Worm (Caenorhabditis elegans): ENCODE measurements around the gene srx-133.

Gene srx-133

DNA sequence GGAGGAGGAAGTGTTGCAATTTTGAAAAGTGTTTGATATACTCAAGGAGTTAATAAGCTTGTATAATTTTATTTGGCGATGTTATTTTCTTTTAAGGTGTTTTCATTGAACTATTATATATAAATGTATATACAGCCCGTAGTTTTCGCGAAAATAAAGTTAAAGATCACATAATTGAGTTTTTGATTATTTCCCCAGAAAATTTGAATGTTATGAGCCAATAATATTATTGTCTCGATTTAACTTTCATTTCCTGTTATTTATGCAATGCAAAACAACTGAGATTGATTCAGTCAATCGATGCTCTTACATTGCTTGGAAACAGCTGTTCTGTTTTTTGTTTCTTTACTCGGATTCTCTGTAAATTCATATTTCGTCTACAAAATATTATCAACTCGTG lies at the start of gene srx-133:
srx-133 (plus strand) TSS at position 301 of the 400 bp plus-strand sequence.
- TF ChIP-seq mab-5 (tag; optimal IDR thresholded peaks at IDR 0.05) (no peak), F13H6.1 (tag; optimal IDR thresholded peaks at IDR 0.05) (no peak), egl-27 (tag; optimal IDR thresholded peaks at IDR 0.05) (no peak), nhr-77 (tag; optimal IDR thresholded peaks at IDR 0.05) (no peak), lin-13 (GFP tag; optimal IDR thresholded peaks at IDR 0.05) (no peak), unc-62 (GFP tag; optimal IDR thresholded peaks at IDR 0.05) (no peak), nhr-25 (tag; optimal IDR thresholded peaks at IDR 0.05) (no peak), sma-9 (GFP tag; optimal IDR thresholded peaks at IDR 0.05) (no peak), sma-9 (tag; optimal IDR thresholded peaks at IDR 0.05) (no peak), R02D3.7 (tag; optimal IDR thresholded peaks at IDR 0.05) (no peak), snpc-4 (tag; optimal IDR thresholded peaks at IDR 0.05) (no peak), elt-1 (tag; optimal IDR thresholded peaks at IDR 0.05) (no peak), nhr-23 (tag; optimal IDR thresholded peaks at IDR 0.05) (no peak), blmp-1 (tag; optimal IDR thresholded peaks at IDR 0.05; ENCODE audit: insufficient read depth) (no peak), nhr-11 (tag; optimal IDR thresholded peaks at IDR 0.05) (no peak), zag-1 (tag; optimal IDR thresholded peaks at IDR 0.05) (no peak), lsy-2 (tag; optimal IDR thresholded peaks at IDR 0.05) (no peak), nhr-21 (tag; optimal IDR thresholded peaks at IDR 0.05) (no peak), ztf-11 (tag; optimal IDR thresholded peaks at IDR 0.05) (no peak), sem-4 (tag; optimal IDR thresholded peaks at IDR 0.05) (no peak)

DNA sequence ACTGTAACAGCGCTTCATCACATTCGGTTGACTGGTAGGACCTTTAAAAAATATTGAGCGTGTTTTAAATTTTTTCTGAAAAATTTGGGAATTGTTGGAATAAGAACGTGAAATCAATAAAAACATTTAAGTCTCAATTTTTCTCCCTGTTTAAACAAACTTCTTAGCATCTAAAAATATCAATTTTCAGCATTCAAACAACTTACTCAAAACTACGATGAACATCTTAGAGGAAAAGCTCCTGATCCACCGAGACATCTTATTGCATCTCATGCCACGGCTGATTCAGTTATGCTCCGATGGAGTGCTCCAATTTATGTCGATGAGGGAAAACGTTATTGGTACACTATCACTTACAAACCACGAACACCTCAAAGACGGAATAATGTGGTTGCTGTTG lies 49.3 kb upstream of the srx-133 start:
- TF ChIP-seq aly-2 (tag; optimal IDR thresholded peaks at IDR 0.05) (no peak), nhr-10 (tag; optimal IDR thresholded peaks at IDR 0.05) (no peak), skn-1 (tag; optimal IDR thresholded peaks at IDR 0.05) (no peak), alr-1 (tag; optimal IDR thresholded peaks at IDR 0.05) (no peak), mbf-1 (tag; optimal IDR thresholded peaks at IDR 0.05) (no peak), sem-4 (tag; optimal IDR thresholded peaks at IDR 0.05) (no peak), elt-3 (tag; optimal IDR thresholded peaks at IDR 0.05) (no peak), fos-1 (tag; optimal IDR thresholded peaks at IDR 0.05) (no peak), nhr-21 (tag; optimal IDR thresholded peaks at IDR 0.05) (no peak), nhr-129 (tag; optimal IDR thresholded peaks at IDR 0.05) (no peak), unc-39 (tag; optimal IDR thresholded peaks at IDR 0.05) (no peak), nhr-6 (tag; optimal IDR thresholded peaks at IDR 0.05) (no peak), nhr-11 (tag; optimal IDR thresholded peaks at IDR 0.05) (no peak), mdl-1 (tag; optimal IDR thresholded peaks at IDR 0.05) (no peak), ztf-1 (GFP tag; conservative IDR thresholded peaks at IDR 0.05) (no peak), R02D3.7 (tag; optimal IDR thresholded peaks at IDR 0.05) (no peak), ztf-11 (tag; optimal IDR thresholded peaks at IDR 0.05) (no peak), unc-55 (GFP tag; optimal IDR thresholded peaks at IDR 0.05) (no peak)

DNA sequence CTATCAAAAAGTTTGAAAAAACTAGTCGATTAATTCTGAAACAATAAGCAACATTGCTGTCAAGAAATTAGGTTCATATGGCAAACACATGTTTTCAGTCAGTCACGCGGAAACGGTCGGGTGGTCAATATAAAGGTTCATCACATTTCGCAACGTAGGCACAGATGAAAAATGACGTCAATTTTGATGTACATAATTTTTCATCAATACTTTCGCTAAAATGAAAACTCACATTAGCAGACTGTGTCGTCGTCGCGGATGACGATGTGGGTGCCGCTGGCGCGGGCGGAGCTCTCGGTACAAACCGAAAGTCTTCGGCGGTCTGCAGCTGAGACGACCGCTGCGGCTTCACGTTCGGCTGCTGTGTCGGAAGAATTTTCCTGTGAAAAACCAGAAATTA lies 44.6 kb upstream of the srx-133 start, which contains the start of gene swan-2:
swan-2 (minus strand) TSS at position 380 of the 400 bp plus-strand sequence.
- no peak for TF ChIP-seq blmp-1 (tag; optimal IDR thresholded peaks at IDR 0.05; ENCODE audit: insufficient read depth)
- peak; percentile 30 for TF ChIP-seq nhr-129 (tag; optimal IDR thresholded peaks at IDR 0.05)

DNA sequence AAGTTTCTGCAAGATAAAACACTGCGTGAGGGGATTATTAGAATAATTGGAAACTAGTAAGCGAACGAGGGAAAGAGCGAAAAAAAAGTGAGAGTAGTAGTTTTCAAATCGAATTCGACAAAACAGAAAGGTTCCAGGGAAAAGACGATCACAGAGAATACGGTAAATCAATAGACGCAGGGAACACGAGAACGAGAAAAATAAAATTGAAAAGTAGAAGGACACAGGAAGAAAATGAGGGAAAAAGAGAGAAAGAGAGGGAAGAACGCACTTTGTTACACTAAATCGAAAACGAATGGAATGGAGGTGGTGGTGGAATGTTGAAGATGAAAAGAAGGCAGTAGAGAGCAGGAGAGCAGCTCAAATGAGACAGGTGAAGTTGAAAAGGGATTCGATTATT lies 41.2 kb upstream of the srx-133 start, which contains the start of gene swan-1:
swan-1 (minus strand) TSS at position 6 of the 400 bp plus-strand sequence.
- TF ChIP-seq ztf-4 (tag; optimal IDR thresholded peaks at IDR 0.05) (no peak), nhr-129 (tag; optimal IDR thresholded peaks at IDR 0.05) (peak; percentile 12), mab-5 (tag; optimal IDR thresholded peaks at IDR 0.05) (no peak), sma-9 (GFP tag; optimal IDR thresholded peaks at IDR 0.05) (peak; percentile 16), sma-9 (tag; optimal IDR thresholded peaks at IDR 0.05) (no peak), elt-3 (tag; optimal IDR thresholded peaks at IDR 0.05) (no peak), blmp-1 (tag; optimal IDR thresholded peaks at IDR 0.05; ENCODE audit: insufficient read depth) (peak; percentile 47), snpc-4 (tag; optimal IDR thresholded peaks at IDR 0.05) (no peak), ama-1 (optimal IDR thresholded peaks at IDR 0.05) (no peak), C34F6.9 (tag; optimal IDR thresholded peaks at IDR 0.05) (peak; percentile 3), nhr-21 (tag; optimal IDR thresholded peaks at IDR 0.05) (no peak), nhr-11 (tag; optimal IDR thresholded peaks at IDR 0.05) (no peak), dmd-4 (tag; optimal IDR thresholded peaks at IDR 0.05) (no peak), F13H6.1 (tag; optimal IDR thresholded peaks at IDR 0.05) (peak; percentile 27), nhr-25 (tag; optimal IDR thresholded peaks at IDR 0.05) (no peak), nhr-10 (tag; optimal IDR thresholded peaks at IDR 0.05) (no peak), sem-4 (tag; optimal IDR thresholded peaks at IDR 0.05) (peak; percentile 16), crh-2 (tag; optimal IDR thresholded peaks at IDR 0.05) (no peak), lsy-2 (tag; optimal IDR thresholded peaks at IDR 0.05) (peak in 1 of 2 experiments; percentile 35), gmeb-1 (tag; optimal IDR thresholded peaks at IDR 0.05) (no peak)
